Worm (Caenorhabditis elegans) whole organism, young adult: Measurements from ENCODE around the gene C50A2.7.

Experiments used
- ceh-79 ChIP-seq: sonication (generic microtip); optimal IDR thresholded peaks from 2 replicates; lab custom pipeline; 2017; ENCODE audit warnings: mild to moderate bottlenecking, missing genetic modification characterization, missing compliant biosample characterization
- gei-17 ChIP-seq: fragments of 200-800 bp; sonication (Bioruptor generic); optimal IDR thresholded peaks from 2 replicates; lab custom pipeline; 2018; ENCODE audit warnings: mild to moderate bottlenecking, missing genetic modification characterization, missing compliant biosample characterization
- let-526 ChIP-seq: fragments of 200-800 bp; sonication (Bioruptor generic); IDR thresholded peaks from 2 replicates; pipeline ENCODE4 v1.3.6; 2022; ENCODE audit warnings: missing genetic modification reagents, missing genetic modification characterization, missing compliant biosample characterization
- madf-10 ChIP-seq: sonication (generic microtip); optimal IDR thresholded peaks from 2 replicates; lab custom pipeline; 2016; ENCODE audit warnings: mild to moderate bottlenecking, missing genetic modification characterization, missing compliant biosample characterization
- madf-6 ChIP-seq: fragments of 200-800 bp; sonication (Bioruptor generic); IDR thresholded peaks from 2 replicates; pipeline ENCODE4 v1.3.6; 2022; ENCODE audit warnings: missing genetic modification reagents, missing genetic modification characterization, missing compliant biosample characterization
- nfya-1 ChIP-seq: sonication (generic microtip); optimal IDR thresholded peaks from 2 replicates; lab custom pipeline; 2017; ENCODE audit warnings: antibody characterized with exemption, missing compliant biosample characterization, missing genetic modification characterization, borderline replicate concordance; ENCODE audit not compliant: insufficient read depth
- nfyb-1 ChIP-seq: fragments of 200-800 bp; sonication (Bioruptor generic); IDR thresholded peaks from 2 replicates; pipeline ENCODE4 v1.3.6; 2022; ENCODE audit warnings: missing genetic modification reagents, missing genetic modification characterization, missing compliant biosample characterization
- nhr-179 ChIP-seq: sonication (generic microtip); optimal IDR thresholded peaks from 2 replicates; lab custom pipeline; 2016; ENCODE audit warnings: mild to moderate bottlenecking, missing genetic modification characterization, missing compliant biosample characterization
- snpc-4 ChIP-seq, 5 experiments: fragments of 150-350 bp in 1 of 5; sonication (generic microtip) in 4 of 5; optimal IDR thresholded peaks; 2 replicates each; lab custom pipeline; 2014 to 2018; ENCODE audit warnings: missing genetic modification characterization in 5 of 5, missing biosample characterization in 3 of 5, antibody characterized with exemption in 2 of 5, mild to moderate bottlenecking in 2 of 5, missing compliant biosample characterization in 2 of 5, missing genotype in 2 of 5, moderate library complexity in 2 of 5, missing genetic modification reagents in 1 of 5
- unc-130 ChIP-seq: sonication (generic microtip); optimal IDR thresholded peaks from 2 replicates; lab custom pipeline; 2016; ENCODE audit warnings: missing genetic modification reagents, missing genetic modification characterization, missing compliant biosample characterization
- unc-62 ChIP-seq: fragments of 150-350 bp; optimal IDR thresholded peaks from 2 replicates; lab custom pipeline; 2014; ENCODE audit warnings: missing biosample characterization, missing genetic modification reagents, missing genetic modification characterization
- zfh-2 ChIP-seq: fragments of 200-800 bp; sonication (Bioruptor generic); conservative IDR thresholded peaks from 2 replicates; pipeline ENCODE4 v1.3.6; 2022; ENCODE audit warnings: missing genetic modification reagents, missing genetic modification characterization, missing compliant biosample characterization
- ztf-22 ChIP-seq: fragments of 200-800 bp; sonication (Bioruptor generic); optimal IDR thresholded peaks from 2 replicates; lab custom pipeline; 2018; ENCODE audit warnings: mild to moderate bottlenecking, missing genetic modification characterization, moderate library complexity, missing compliant biosample characterization

ce11 chrIV:1213192-1213591, 50.0 kb downstream of the C50A2.7 start:
- TF ChIP-seq gei-17 (no peak), unc-130 (GFP tag; lab: Kevin White, UChicago) (no peak), unc-62 (no peak), ceh-79 (tag; lab: Kevin White, UChicago) (no peak), nhr-179 (tag; lab: Kevin White, UChicago) (no peak), zfh-2 (GFP tag; lab: Robert Waterston, UW) (no peak), nfya-1 (tag; lab: Kevin White, UChicago) (no peak), ztf-22 (no peak), let-526 (GFP tag; lab: Robert Waterston, UW) (no peak), madf-6 (GFP tag; lab: Robert Waterston, UW) (no peak), madf-10 (no peak), snpc-4 (GFP tag; optimal IDR thresholded peaks at IDR 0.05; lab: Kevin White, UChicago) (no peak), snpc-4 (tag; optimal IDR thresholded peaks at IDR 0.05; lab: Kevin White, UChicago) (no peak), nfyb-1 (no peak)
